Worm (Caenorhabditis elegans): ENCODE measurements around the gene F42A9.17.

DNA sequence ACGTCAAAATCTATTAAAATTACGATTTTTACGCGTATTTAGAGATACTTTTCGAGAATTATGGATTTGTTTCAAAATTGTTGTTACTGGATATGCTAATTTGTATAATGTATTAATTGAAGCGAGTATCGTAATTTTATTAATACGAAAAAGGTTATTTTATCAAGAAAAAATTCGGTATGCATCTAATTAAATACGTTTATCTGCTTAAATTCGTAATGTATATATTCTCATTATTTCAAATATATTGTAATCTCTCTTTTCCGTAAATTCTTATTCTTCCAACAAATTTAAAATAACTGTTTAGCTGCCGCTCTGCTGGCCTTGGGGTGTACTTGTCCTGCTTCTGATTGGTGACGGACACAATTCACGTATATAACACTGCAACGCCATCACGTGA lies 19.3 kb upstream of the F42A9.17 start, which contains the start of gene dgk-4:
- TF ChIP-seq mdl-1 (tag; optimal IDR thresholded peaks at IDR 0.05), result no peak
- no peak for TF ChIP-seq nhr-237 (tag; optimal IDR thresholded peaks at IDR 0.05)
- TF ChIP-seq aly-2 (tag; optimal IDR thresholded peaks at IDR 0.05), result no peak
- TF ChIP-seq C34B4.2 (tag; optimal IDR thresholded peaks at IDR 0.05), result no peak
- no peak for TF ChIP-seq egl-27 (tag; optimal IDR thresholded peaks at IDR 0.05)
- TF ChIP-seq tbx-2 (tag; optimal IDR thresholded peaks at IDR 0.05), result no peak
- no peak for TF ChIP-seq fkh-10 (GFP tag; optimal IDR thresholded peaks at IDR 0.05)
- no peak for TF ChIP-seq snpc-4 (tag; optimal IDR thresholded peaks at IDR 0.05)
- no peak for TF ChIP-seq ceh-82 (tag; optimal IDR thresholded peaks at IDR 0.05)
- TF ChIP-seq fkh-4 (tag; optimal IDR thresholded peaks at IDR 0.05; ENCODE audit: borderline replicate concordance), result no peak
- TF ChIP-seq nhr-12 (tag; optimal IDR thresholded peaks at IDR 0.05), result no peak

All from whole organism, L1 larva.